Fruit fly (Drosophila melanogaster): ENCODE data around the gene Gem4c.

Gem4c gene

dm6 chrX:3931669-3932068 is 13.2 kb upstream of the Gem4c start (continued):
- TF ChIP-seq bcd (GFP tag; optimal IDR thresholded peaks at IDR 0.05) (peak; percentile 17), CG11093 (GFP tag; IDR thresholded peaks at IDR 0.05) (0 out of 3 replicates have a peak, but pooled peaks have one; percentile 37), CG14710 (tag; optimal IDR thresholded peaks at IDR 0.05) (peak; percentile 11), prd (optimal IDR thresholded peaks at IDR 0.05) (no peak), prd (GFP tag; IDR thresholded peaks at IDR 0.05) (peak; percentile 65; the same call in 2 of the 3 replicates), Drgx (GFP tag; IDR thresholded peaks at IDR 0.05) (peak; percentile 74), dmrt99B (tag; optimal IDR thresholded peaks at IDR 0.05) (peak; percentile 61), en (GFP tag; optimal IDR thresholded peaks at IDR 0.05) (no peak), Ravus (GFP tag; IDR thresholded peaks at IDR 0.05) (no peak), CG18476 (GFP tag; optimal IDR thresholded peaks at IDR 0.05) (no peak), CG13424 (tag; optimal IDR thresholded peaks at IDR 0.05) (peak; percentile 21), row (GFP tag; IDR thresholded peaks at IDR 0.05) (peak; percentile 49; the same call in 1 of the 3 replicates), Ada2b (GFP tag; IDR thresholded peaks at IDR 0.05) (peak; percentile 40; the same call in 1 of the 2 replicates), lov (optimal IDR thresholded peaks at IDR 0.05) (no peak), lov (GFP tag; IDR thresholded peaks at IDR 0.05) (no peak), exex (tag; optimal IDR thresholded peaks at IDR 0.05) (no peak), CG11247 (GFP tag; IDR thresholded peaks at IDR 0.05) (no peak), Blimp-1 (GFP tag; optimal IDR thresholded peaks at IDR 0.05) (peak; percentile 35), NK7.1 (GFP tag; optimal IDR thresholded peaks at IDR 0.05) (no peak), esg (GFP tag; conservative IDR thresholded peaks at IDR 0.05) (0 out of 2 replicates have a peak, but pooled peaks have one; percentile 8), ranshi (GFP tag; IDR thresholded peaks at IDR 0.05) (0 out of 2 replicates have a peak, but pooled peaks have one; percentile 33), CG3407 (GFP tag; optimal IDR thresholded peaks at IDR 0.05) (no peak), CG10959 (GFP tag; IDR thresholded peaks at IDR 0.05) (peak; percentile 14; the same call in 1 of the 2 replicates), CG8765 (GFP tag; IDR thresholded peaks at IDR 0.05) (no peak), unpg (GFP tag; optimal IDR thresholded peaks at IDR 0.05) (peak; percentile 30), dysf (GFP tag; IDR thresholded peaks at IDR 0.05) (0 out of 3 replicates have a peak, but pooled peaks have one; percentile 31), CG9817 (tag; optimal IDR thresholded peaks at IDR 0.05) (peak; percentile 2), CG32532 (GFP tag; IDR thresholded peaks at IDR 0.05) (no peak; the same call in 1 of the 2 replicates), CG15514 (GFP tag; optimal IDR thresholded peaks at IDR 0.05) (peak; percentile 24), Nf-YC (tag; optimal IDR thresholded peaks at IDR 0.05) (no peak), sc (optimal IDR thresholded peaks at IDR 0.05) (no peak), sc (GFP tag; optimal IDR thresholded peaks at IDR 0.05) (no peak), Ets65A (GFP tag) (peak; percentile 86), Oli (tag; optimal IDR thresholded peaks at IDR 0.05) (peak; percentile 39), Hr51 (GFP tag; optimal IDR thresholded peaks at IDR 0.05) (peak in 1 of 2 experiments; percentile 20), CoRest (tag; optimal IDR thresholded peaks at IDR 0.05) (peak; percentile 17), CG17829 (tag; optimal IDR thresholded peaks at IDR 0.05) (peak; percentile 19), Nf-YB (GFP tag; optimal IDR thresholded peaks at IDR 0.05) (no peak), CG12071 (GFP tag; optimal IDR thresholded peaks at IDR 0.05) (no peak), CG5180 (GFP tag; optimal IDR thresholded peaks at IDR 0.05) (peak; percentile 7), so (GFP tag; IDR thresholded peaks at IDR 0.05) (no peak), fd96Cb (tag; optimal IDR thresholded peaks at IDR 0.05) (peak; percentile 31), CG1529 (GFP tag; optimal IDR thresholded peaks at IDR 0.05) (no peak), bowl (GFP tag; IDR thresholded peaks at IDR 0.05) (no peak), crp (GFP tag; optimal IDR thresholded peaks at IDR 0.05) (no peak), H2.0 (GFP tag; IDR thresholded peaks at IDR 0.05) (no peak), CG2120 (GFP tag; optimal IDR thresholded peaks at IDR 0.05) (no peak), zen (tag; optimal IDR thresholded peaks at IDR 0.05) (peak; percentile 12), lab (GFP tag; optimal IDR thresholded peaks at IDR 0.05) (peak; percentile 6), CG2678 (tag; optimal IDR thresholded peaks at IDR 0.05) (peak; percentile 38), Ptx1 (GFP tag; IDR thresholded peaks at IDR 0.05) (peak; percentile 42)
